Fruit fly (Drosophila melanogaster): ENCODE data around the gene CG10469.

DNA sequence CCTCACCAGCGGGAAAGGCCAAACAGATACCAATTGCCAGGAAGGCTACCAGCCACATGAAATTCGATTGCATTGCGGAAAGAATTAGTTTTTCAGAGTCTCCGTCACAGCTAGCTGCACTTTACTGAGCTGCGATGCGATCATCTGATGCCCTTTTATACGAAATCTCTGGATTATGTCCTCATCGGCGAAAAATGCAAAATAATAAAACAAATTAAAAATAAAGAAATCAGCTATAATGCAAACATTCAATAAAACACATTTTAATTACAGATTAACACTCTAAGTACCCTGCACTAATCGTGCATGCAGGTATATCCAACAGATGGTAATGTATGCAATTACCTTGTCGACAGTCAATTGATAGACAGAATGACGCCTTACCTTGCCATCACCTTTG is 38.9 kb upstream of the CG10469 start, which contains the start of gene Cpr65Au:
- TF ChIP-seq CTCF (optimal IDR thresholded peaks at IDR 0.05), result no peak
- no peak for TF ChIP-seq CG8478 (optimal IDR thresholded peaks at IDR 0.05)
